Worm (Caenorhabditis elegans) whole organism, L3 larva: Measurements from ENCODE around the gene F15E6.5.

Experiments
- fkh-2 ChIP-seq: fragments of 150-350 bp; optimal IDR thresholded peaks from 2 replicates; lab custom pipeline; 2014; ENCODE audit warnings: missing biosample characterization, missing genetic modification reagents, missing genetic modification characterization
- jun-1 ChIP-seq: fragments of 150-350 bp; optimal IDR thresholded peaks from 2 replicates; lab custom pipeline; 2014; ENCODE audit warnings: missing biosample characterization, missing genetic modification reagents, missing genetic modification characterization
- nhr-23 ChIP-seq: fragments of 150-350 bp; optimal IDR thresholded peaks from 2 replicates; lab custom pipeline; 2014; ENCODE audit warnings: missing biosample characterization, missing genetic modification reagents, missing genetic modification characterization
- sea-2 ChIP-seq: fragments of 150-350 bp; sonication (generic microtip); optimal IDR thresholded peaks from 4 replicates; lab custom pipeline; 2014; ENCODE audit warnings: missing biosample characterization, missing genetic modification reagents, missing genetic modification characterization
- tbx-2 ChIP-seq: sonication (generic microtip); optimal IDR thresholded peaks from 2 replicates; lab custom pipeline; 2016; ENCODE audit warnings: mild to moderate bottlenecking, missing genetic modification characterization, missing compliant biosample characterization
- ztf-11 ChIP-seq: fragments of 150-350 bp; optimal IDR thresholded peaks from 2 replicates; lab custom pipeline; 2014; ENCODE audit warnings: missing biosample characterization, missing genetic modification characterization

DNA sequence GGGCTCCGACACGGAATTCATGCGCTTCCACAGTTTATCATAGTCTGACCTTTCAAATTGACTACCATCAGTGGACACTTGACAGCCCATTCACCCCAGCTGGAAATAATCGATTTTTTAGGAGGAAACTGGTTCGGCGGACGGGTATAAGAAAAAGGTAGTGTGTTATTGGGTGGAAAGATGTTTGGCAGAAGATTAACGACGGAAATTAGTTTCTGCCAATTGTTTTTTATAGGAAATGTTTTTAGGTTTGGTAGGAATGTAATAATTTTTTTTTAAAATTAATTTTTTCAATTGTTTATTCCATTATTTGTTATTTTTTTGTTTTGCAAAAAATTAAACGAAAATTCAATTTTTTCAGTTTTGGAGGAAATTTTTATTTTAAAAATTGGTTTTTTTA, 9.6 kb downstream of the F15E6.5 start, which contains the start of gene F15E6.9:
- no peak for TF ChIP-seq tbx-2
- no peak for TF ChIP-seq jun-1 (tag; lab: Kevin White, UChicago)
- no peak for TF ChIP-seq ztf-11
- TF ChIP-seq sea-2 = no peak
- TF ChIP-seq nhr-23 (tag; lab: Kevin White, UChicago) = no peak
- TF ChIP-seq fkh-2 = no peak
